Fruit fly (Drosophila melanogaster): ENCODE data around the gene CG32199.

Gene CG32199

DNA sequence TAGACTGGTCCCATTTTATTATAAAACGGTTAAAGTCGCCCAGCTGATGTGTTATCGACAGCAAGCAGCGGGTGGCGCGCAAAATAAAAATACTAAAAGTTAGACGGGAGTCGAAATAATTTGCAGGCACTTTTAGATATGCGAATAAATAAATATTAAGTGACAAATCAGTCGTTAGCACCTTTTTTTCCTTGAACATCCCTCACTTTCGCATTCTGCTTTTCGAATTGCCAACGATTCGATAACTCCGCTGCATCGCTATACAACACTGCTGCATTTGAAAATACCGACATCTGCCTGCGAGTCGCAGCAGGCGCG is 10.7 kb downstream of the CG32199 start, which contains the start of gene bora (continued):
- TF ChIP-seq Med (GFP tag): peak; percentile 56
- no peak for TF ChIP-seq Deaf1 (tag; optimal IDR thresholded peaks at IDR 0.05)
- TF ChIP-seq BEAF-32 (GFP tag; optimal IDR thresholded peaks at IDR 0.05): peak; percentile 44
- TF ChIP-seq danr (GFP tag; IDR thresholded peaks at IDR 0.05): no peak
- no peak for TF ChIP-seq CG13287 (GFP tag; IDR thresholded peaks at IDR 0.05; ENCODE audit: partially characterized antibody)
- TF ChIP-seq ATbp (GFP tag; optimal IDR thresholded peaks at IDR 0.05): no peak
- TF ChIP-seq Ets65A (GFP tag): peak; percentile 63
- TF ChIP-seq Dll (GFP tag; IDR thresholded peaks at IDR 0.05; ENCODE audit: partially characterized antibody): no peak
- no peak for TF ChIP-seq Max (GFP tag; optimal IDR thresholded peaks at IDR 0.05)
- TF ChIP-seq bowl (GFP tag; IDR thresholded peaks at IDR 0.05): no peak
- no peak for TF ChIP-seq tgo (GFP tag; IDR thresholded peaks at IDR 0.05)
- TF ChIP-seq YL-1 (GFP tag; optimal IDR thresholded peaks at IDR 0.05): no peak
- TF ChIP-seq CG3726 (GFP tag; IDR thresholded peaks at IDR 0.05): no peak
- TF ChIP-seq dmrt11E (tag; optimal IDR thresholded peaks at IDR 0.05): no peak
- TF ChIP-seq sim (GFP tag; IDR thresholded peaks at IDR 0.05): no peak
- TF ChIP-seq PHDP (tag; optimal IDR thresholded peaks at IDR 0.05): no peak
- no peak for TF ChIP-seq Xbp1 (GFP tag; optimal IDR thresholded peaks at IDR 0.05)
- TF ChIP-seq cwo (GFP tag; optimal IDR thresholded peaks at IDR 0.05): no peak
- TF ChIP-seq CG4820 (GFP tag; optimal IDR thresholded peaks at IDR 0.05): no peak
- TF ChIP-seq CG7928 (GFP tag; optimal IDR thresholded peaks at IDR 0.05): no peak
- TF ChIP-seq vvl (GFP tag; IDR thresholded peaks at IDR 0.05): no peak
- peak; percentile 74 for TF ChIP-seq CG2116 (GFP tag; optimal IDR thresholded peaks at IDR 0.05)
- no peak for TF ChIP-seq Fer3 (tag; optimal IDR thresholded peaks at IDR 0.05)
- no peak for TF ChIP-seq Nf-YB (GFP tag; optimal IDR thresholded peaks at IDR 0.05)
- no peak for TF ChIP-seq D (optimal IDR thresholded peaks at IDR 0.05)
- no peak for TF ChIP-seq D (GFP tag; optimal IDR thresholded peaks at IDR 0.05)
- TF ChIP-seq CG8281 (tag; optimal IDR thresholded peaks at IDR 0.05): no peak
- TF ChIP-seq yki (optimal IDR thresholded peaks at IDR 0.05): no peak
- TF ChIP-seq nmo (GFP tag; optimal IDR thresholded peaks at IDR 0.05): peak; percentile 16
- no peak for TF ChIP-seq CG6689 (GFP tag; IDR thresholded peaks at IDR 0.05)
- no peak for TF ChIP-seq en (GFP tag; optimal IDR thresholded peaks at IDR 0.05)
- no peak for TF ChIP-seq CG42726 (GFP tag; IDR thresholded peaks at IDR 0.05; ENCODE audit: partially characterized antibody)
- no peak for TF ChIP-seq CG12299 (tag; optimal IDR thresholded peaks at IDR 0.05)
- TF ChIP-seq sug (tag; optimal IDR thresholded peaks at IDR 0.05): no peak
- TF ChIP-seq Dek (tag; optimal IDR thresholded peaks at IDR 0.05): no peak
- no peak for TF ChIP-seq dimm (GFP tag; IDR thresholded peaks at IDR 0.05)
- peak; percentile 6 for TF ChIP-seq jumu (GFP tag; optimal IDR thresholded peaks at IDR 0.05)
- TF ChIP-seq Trl (optimal IDR thresholded peaks at IDR 0.05): no peak
- TF ChIP-seq Trl (GFP tag; optimal IDR thresholded peaks at IDR 0.05): no peak
- no peak for TF ChIP-seq CG3847 (GFP tag; IDR thresholded peaks at IDR 0.05)
- no peak for TF ChIP-seq CG7745 (tag; optimal IDR thresholded peaks at IDR 0.05)
- TF ChIP-seq CG12071 (GFP tag; optimal IDR thresholded peaks at IDR 0.05): no peak
- TF ChIP-seq CG17612 (GFP tag; IDR thresholded peaks at IDR 0.05): no peak
- no peak for TF ChIP-seq org-1 (GFP tag; optimal IDR thresholded peaks at IDR 0.05)
- TF ChIP-seq Taf1 (GFP tag; IDR thresholded peaks at IDR 0.05): no peak
- TF ChIP-seq CG15479 (GFP tag; optimal IDR thresholded peaks at IDR 0.05): no peak
- TF ChIP-seq pho (GFP tag; optimal IDR thresholded peaks at IDR 0.05): no peak
- TF ChIP-seq tna (GFP tag; IDR thresholded peaks at IDR 0.05; ENCODE audit: partially characterized antibody): no peak
- TF ChIP-seq lilli (GFP tag; optimal IDR thresholded peaks at IDR 0.05): no peak
- no peak for TF ChIP-seq CG7786 (GFP tag; optimal IDR thresholded peaks at IDR 0.05)
- no peak for TF ChIP-seq GATAe (GFP tag; conservative IDR thresholded peaks at IDR 0.05)
- TF ChIP-seq Ada2b (GFP tag; IDR thresholded peaks at IDR 0.05): no peak
- TF ChIP-seq CG15696 (tag; optimal IDR thresholded peaks at IDR 0.05): no peak

All from whole organism, embryonic.